Fruit fly (Drosophila melanogaster): ENCODE data around the gene Gr2a.

Gr2a gene

DNA sequence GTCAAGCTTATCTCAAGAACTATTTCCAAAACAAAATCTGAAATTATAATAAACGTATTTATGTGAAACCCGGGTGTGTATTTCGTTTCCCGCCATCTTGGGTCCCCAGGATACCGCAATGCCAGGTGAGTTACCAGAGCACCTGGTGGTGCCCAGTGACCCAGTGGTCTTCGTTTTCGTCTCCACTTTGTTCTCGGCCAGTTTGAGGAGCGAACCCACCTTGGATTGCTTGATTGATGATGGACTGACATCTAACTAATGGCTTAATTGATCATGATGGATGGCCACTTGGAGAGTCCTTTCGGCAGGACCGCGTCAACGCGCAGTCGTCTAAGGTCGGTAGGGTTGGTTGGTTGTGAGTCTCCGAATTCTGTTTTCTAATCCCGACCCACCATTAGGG, at the start of gene Gr2a:
Gr2a (plus strand) TSS at position 301 of the 400 bp plus-strand sequence.
- no peak for TF ChIP-seq CG17801 (GFP tag; optimal IDR thresholded peaks at IDR 0.05; ENCODE audit: partially characterized antibody)

DNA sequence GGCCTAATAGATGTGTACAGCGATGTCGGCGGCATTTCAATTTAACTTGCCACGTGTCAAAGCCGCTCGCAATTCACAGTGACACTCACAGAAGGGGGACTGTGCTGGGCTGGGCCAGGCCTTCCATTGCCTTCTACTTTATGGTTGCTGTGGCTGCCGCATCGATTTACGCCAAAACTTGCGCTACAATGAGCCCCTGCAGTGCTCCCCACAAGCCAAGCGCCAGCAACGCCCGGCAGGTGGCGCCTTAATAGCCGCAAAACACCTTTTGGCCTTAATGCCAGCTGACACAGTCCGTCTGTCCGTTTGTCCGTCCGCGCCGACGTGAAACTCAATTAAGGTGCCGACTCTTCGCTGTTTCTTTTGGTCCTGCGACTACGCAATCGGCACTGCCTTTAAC, 47.2 kb upstream of the Gr2a start:
- TF ChIP-seq CG17801 (GFP tag; optimal IDR thresholded peaks at IDR 0.05; ENCODE audit: partially characterized antibody) = no peak

dm6 chrX:1405779-1406178, 46.5 kb upstream of the Gr2a start:
- TF ChIP-seq CG17801 (GFP tag; optimal IDR thresholded peaks at IDR 0.05; ENCODE audit: partially characterized antibody) = no peak

DNA sequence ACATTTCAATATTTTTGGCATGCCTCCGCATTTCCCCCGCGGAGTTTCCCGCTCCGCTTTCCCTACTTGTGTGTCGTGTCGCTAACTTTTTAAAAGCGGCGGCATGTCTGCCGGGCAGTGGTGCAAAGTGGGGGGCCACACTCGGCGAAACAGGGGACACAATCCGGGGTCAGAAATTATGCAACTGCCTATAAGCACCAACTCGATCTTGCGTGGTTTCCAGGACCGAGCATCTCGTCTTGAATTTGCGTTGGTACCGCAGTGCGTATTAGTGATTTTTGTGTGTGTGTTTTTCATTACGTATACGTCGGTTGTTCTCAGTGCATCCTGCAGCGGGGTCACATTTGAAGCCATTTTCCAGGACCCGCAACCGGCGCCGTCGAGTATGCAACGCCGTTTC, 44.5 kb upstream of the Gr2a start:
- TF ChIP-seq CG17801 (GFP tag; optimal IDR thresholded peaks at IDR 0.05; ENCODE audit: partially characterized antibody) = no peak

dm6 chrX:1408964-1409363, 43.3 kb upstream of the Gr2a start, which contains the start of gene futsch:
futsch (plus strand) TSS chrX:1409069.
- TF ChIP-seq CG17801 (GFP tag; optimal IDR thresholded peaks at IDR 0.05; ENCODE audit: partially characterized antibody) = no peak

DNA sequence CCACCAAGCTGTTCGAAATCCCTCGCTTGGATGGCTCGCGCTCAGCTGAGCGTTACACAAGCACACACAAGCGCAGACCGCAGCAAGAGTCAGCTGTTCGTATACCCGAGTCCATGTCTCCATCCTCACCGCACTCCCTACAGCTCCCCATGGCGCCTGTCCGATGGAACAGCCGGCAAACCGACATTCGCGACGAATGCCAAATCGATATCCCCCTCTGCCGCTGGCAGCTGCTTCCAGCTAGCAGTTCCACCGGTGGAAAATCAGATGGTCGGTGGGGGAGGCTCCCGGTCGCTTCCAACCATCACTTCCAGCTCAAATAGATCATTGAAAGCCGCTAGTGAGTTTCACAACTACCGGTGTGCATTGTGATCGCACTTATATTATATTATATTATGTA, 41.9 kb upstream of the Gr2a start:
- TF ChIP-seq CG17801 (GFP tag; optimal IDR thresholded peaks at IDR 0.05; ENCODE audit: partially characterized antibody) = no peak

DNA sequence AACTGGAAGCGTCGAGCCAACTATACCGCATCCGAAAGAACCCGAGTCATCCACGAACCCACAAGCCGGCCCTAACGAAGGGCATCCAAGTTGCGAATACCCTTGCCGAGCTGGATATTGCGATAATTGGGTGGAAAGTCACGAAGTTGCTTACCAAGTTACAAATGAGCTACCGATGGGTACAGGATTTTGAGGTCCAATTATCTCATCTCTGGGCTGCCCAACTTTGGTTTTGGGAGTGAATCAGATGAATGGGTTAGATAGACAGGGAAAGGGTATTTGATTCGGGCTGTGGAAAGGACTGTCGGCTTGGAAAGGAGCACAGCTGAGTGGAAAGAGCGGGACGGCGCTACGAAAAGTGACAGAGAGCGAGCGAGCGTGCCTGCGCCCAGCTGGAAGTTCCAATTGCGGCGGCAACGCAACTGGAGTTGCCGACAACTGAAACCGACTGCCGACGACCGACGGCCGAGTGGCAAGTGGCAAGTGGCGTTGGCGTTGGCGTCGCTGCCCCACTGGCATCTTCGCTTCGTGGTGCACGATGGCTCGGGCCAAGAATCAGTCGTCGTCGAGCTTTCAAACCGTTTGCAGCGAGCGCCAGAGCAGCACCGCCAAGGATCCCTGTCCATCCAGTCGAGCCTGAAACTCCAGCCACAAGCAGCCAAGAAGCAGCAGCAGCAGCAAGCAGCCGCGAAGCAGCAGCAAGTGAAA, 40.9 kb upstream of the Gr2a start:
- TF ChIP-seq CG17801 (GFP tag; optimal IDR thresholded peaks at IDR 0.05; ENCODE audit: partially characterized antibody) = no peak

DNA sequence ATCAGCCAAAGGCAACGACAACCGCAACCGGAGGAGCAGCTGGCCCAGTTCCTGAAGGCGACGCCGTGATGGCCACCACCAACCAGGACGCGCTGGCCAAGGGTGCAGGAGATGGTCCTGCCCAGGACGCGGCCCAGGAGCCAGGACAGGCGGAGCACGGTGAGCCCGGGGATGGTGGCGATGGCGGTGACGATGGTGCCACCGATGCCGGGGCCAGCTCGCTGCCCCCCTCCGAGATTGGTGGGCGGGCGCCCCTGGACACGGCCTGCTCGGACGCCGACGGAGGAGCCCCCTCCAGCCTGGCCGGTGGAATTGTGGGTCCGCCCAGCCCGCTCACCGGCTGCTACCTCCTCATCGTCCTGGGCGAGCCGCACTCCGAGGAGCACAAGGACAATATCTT, 38.0 kb upstream of the Gr2a start:
- no peak for TF ChIP-seq CG17801 (GFP tag; optimal IDR thresholded peaks at IDR 0.05; ENCODE audit: partially characterized antibody)

- no peak for TF ChIP-seq CG17801 (GFP tag; optimal IDR thresholded peaks at IDR 0.05; ENCODE audit: partially characterized antibody)
Observed at dm6 chrX:1454837-1455236, 2.6 kb downstream of the Gr2a start.

- TF ChIP-seq CG17801 (GFP tag; optimal IDR thresholded peaks at IDR 0.05; ENCODE audit: partially characterized antibody) = no peak
Observed at dm6 chrX:1456954-1457353, 4.7 kb downstream of the Gr2a start, which contains the start of gene CG14785. CG14785 (minus strand) TSS chrX:1457054.

DNA sequence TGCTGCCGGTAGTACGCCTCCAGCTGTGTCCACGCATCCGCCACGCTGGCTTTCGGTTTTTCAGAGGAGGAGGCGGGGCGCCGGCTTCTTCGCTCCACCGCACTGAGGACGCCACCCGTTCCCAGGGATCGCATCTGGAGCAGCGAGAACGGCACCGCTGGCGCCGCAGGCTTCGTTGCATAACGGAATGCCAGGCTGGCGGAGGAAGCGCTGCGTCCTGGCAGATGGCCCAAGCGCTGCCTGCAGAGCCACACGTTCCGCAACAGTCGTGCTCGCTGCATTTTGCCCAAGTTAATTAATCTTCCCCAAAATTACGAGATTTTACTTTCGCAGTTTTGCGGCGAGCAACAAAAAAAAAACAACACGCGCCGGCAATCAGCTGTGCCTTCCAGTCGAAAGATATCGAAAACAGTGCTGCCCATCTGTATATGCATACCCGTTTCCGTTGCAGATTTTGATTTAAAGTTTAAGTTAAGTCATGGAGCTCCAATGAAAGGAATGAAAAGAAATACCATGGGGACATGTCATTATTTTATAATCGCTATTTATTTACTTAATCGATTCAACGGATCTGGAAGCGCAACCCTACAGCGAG, 8.1 kb downstream of the Gr2a start, which contains the start of gene Lrpprc2:
Lrpprc2 (minus strand) TSS at position 340 of the 595 bp plus-strand sequence.
- no peak for TF ChIP-seq CG17801 (GFP tag; optimal IDR thresholded peaks at IDR 0.05; ENCODE audit: partially characterized antibody)

dm6 chrX:1461544-1461943, 9.3 kb downstream of the Gr2a start, which contains the start of gene CG14787:
CG14787 (minus strand) TSS chrX:1461676.
- TF ChIP-seq CG17801 (GFP tag; optimal IDR thresholded peaks at IDR 0.05; ENCODE audit: partially characterized antibody) = no peak

- peak; percentile 27 for TF ChIP-seq CG17801 (GFP tag; optimal IDR thresholded peaks at IDR 0.05; ENCODE audit: partially characterized antibody)
Observed at dm6 chrX:1464033-1464432, 11.8 kb downstream of the Gr2a start, which contains the start of gene Ns3. Ns3 (minus strand) TSS chrX:1464220.

- TF ChIP-seq CG17801 (GFP tag; optimal IDR thresholded peaks at IDR 0.05; ENCODE audit: partially characterized antibody) = no peak
Observed at dm6 chrX:1465707-1466504, 13.7 kb downstream of the Gr2a start, which contains the start of the genes O-fut2 and CG14777. O-fut2 (minus strand) TSS chrX:1465996. CG14777 (plus strand) TSS chrX:1466134.
